Fruit fly (Drosophila melanogaster): Measurements from ENCODE around the gene Raf.

dm6 chrX:2332784-2333183, 37.5 kb downstream of the Raf start:
- no peak for TF ChIP-seq pan (optimal IDR thresholded peaks at IDR 0.05)
- TF ChIP-seq psq (optimal IDR thresholded peaks at IDR 0.05) = no peak
- TF ChIP-seq EcR (GFP tag; optimal IDR thresholded peaks at IDR 0.05) = no peak
